Fruit fly (Drosophila melanogaster) whole organism, prepupa: Measurements from ENCODE around the gene L2HGDH.

Source experiments
- Blimp-1 ChIP-seq: fragments of 200-800 bp; sonication (Bioruptor generic); optimal IDR thresholded peaks from 3 replicates; lab custom pipeline; 2017; ENCODE audit warnings: missing biosample characterization, missing genetic modification characterization, mild to moderate bottlenecking, moderate library complexity, missing genetic modification reagents
- CG16779 ChIP-seq: fragments of 200-800 bp; sonication (Bioruptor generic); optimal IDR thresholded peaks from 3 replicates; lab custom pipeline; 2017; ENCODE audit warnings: missing biosample characterization, mild to moderate bottlenecking, missing genetic modification characterization
- CG32006 ChIP-seq: fragments of 200-800 bp; sonication (Bioruptor generic); optimal IDR thresholded peaks from 3 replicates; lab custom pipeline; 2017; ENCODE audit warnings: missing biosample characterization, mild to moderate bottlenecking, missing genetic modification characterization
- CG6163 ChIP-seq: fragments of 200-800 bp; sonication (Bioruptor generic); IDR thresholded peaks from 3 replicates; pipeline ENCODE4 v1.3.6; 2022; ENCODE audit warnings: missing biosample characterization, missing genetic modification characterization
- CG8119 ChIP-seq: fragments of 200-800 bp; sonication (Bioruptor generic); IDR thresholded peaks from 3 replicates; pipeline ENCODE4 v1.3.6; 2022; ENCODE audit warnings: missing biosample characterization, missing genetic modification characterization
- Gug ChIP-seq: fragments of 200-800 bp; sonication (Bioruptor generic); IDR thresholded peaks from 2 replicates; pipeline ENCODE4 v1.3.6; 2022; ENCODE audit warnings: missing biosample characterization, missing genetic modification characterization
- Smox ChIP-seq: fragments of 200-800 bp; sonication (Bioruptor generic); optimal IDR thresholded peaks from 3 replicates; lab custom pipeline; 2016; ENCODE audit warnings: missing biosample characterization, missing genetic modification characterization
- Sox14 ChIP-seq: fragments of 200-800 bp; sonication (Bioruptor generic); optimal IDR thresholded peaks from 3 replicates; lab custom pipeline; 2016; ENCODE audit warnings: missing biosample characterization, missing genetic modification characterization
- dac ChIP-seq: fragments of 200-800 bp; sonication (Bioruptor generic); optimal IDR thresholded peaks from 2 replicates; lab custom pipeline; 2017; ENCODE audit warnings: missing biosample characterization, mild to moderate bottlenecking, missing genetic modification characterization
- fkh ChIP-seq: fragments of 200-800 bp; sonication (Bioruptor generic); optimal IDR thresholded peaks from 3 replicates; lab custom pipeline; 2017; ENCODE audit warnings: missing biosample characterization, mild to moderate bottlenecking, missing genetic modification characterization, moderate library complexity
- net ChIP-seq: fragments of 200-800 bp; sonication (Bioruptor generic); optimal IDR thresholded peaks from 3 replicates; lab custom pipeline; 2016; ENCODE audit warnings: missing biosample characterization, missing genetic modification characterization
- pdm3 ChIP-seq: fragments of 200-800 bp; sonication (Bioruptor generic); optimal IDR thresholded peaks from 3 replicates; lab custom pipeline; 2016; ENCODE audit warnings: missing biosample characterization, missing genetic modification characterization
- svp ChIP-seq: fragments of 200-800 bp; sonication (Bioruptor generic); peaks from one replicate; lab custom pipeline; 2016; ENCODE audit warnings: missing biosample characterization, missing genetic modification characterization

- no peak for TF ChIP-seq CG8119 (GFP tag; lab: Robert Waterston, UW)
- no peak for TF ChIP-seq fkh
- no peak for TF ChIP-seq net (GFP tag; lab: Kevin White, UChicago)
- no peak for TF ChIP-seq Blimp-1
- TF ChIP-seq CG32006 (GFP tag; lab: Kevin White, UChicago), result no peak
- no peak for TF ChIP-seq CG16779 (tag; lab: Kevin White, UChicago)
- TF ChIP-seq dac (GFP tag; lab: Kevin White, UChicago), result no peak
- no peak for TF ChIP-seq Smox (GFP tag; lab: Kevin White, UChicago)
- no peak for TF ChIP-seq svp (GFP tag; lab: Kevin White, UChicago)
- TF ChIP-seq Gug, result no peak
- no peak for TF ChIP-seq Sox14 (GFP tag; lab: Kevin White, UChicago)
- TF ChIP-seq pdm3 (GFP tag; lab: Kevin White, UChicago), result no peak
- no peak for TF ChIP-seq CG6163 (GFP tag; lab: Robert Waterston, UW)
Measured at dm6 chr2L:18943309-18943708, 30.9 kb downstream of the L2HGDH start.
